Fruit fly (Drosophila melanogaster) whole organism, wandering third instar larva: ENCODE results near the gene AlkB.

Experiments used
- Abd-B ChIP-seq: fragments of >200 bp; optimal IDR thresholded peaks from 2 replicates; lab custom pipeline; 2017; ENCODE audit warnings: missing biosample characterization, missing genetic modification characterization
- CG9705 ChIP-seq: fragments of 200-800 bp; sonication (Bioruptor generic); optimal IDR thresholded peaks from 2 replicates; lab custom pipeline; 2018; ENCODE audit warnings: missing biosample characterization, mild to moderate bottlenecking, missing genetic modification characterization
- CrebA ChIP-seq: fragments of 200-800 bp; sonication (Bioruptor generic); optimal IDR thresholded peaks from 2 replicates; lab custom pipeline; 2016; ENCODE audit warnings: missing biosample characterization, mild to moderate bottlenecking, missing genetic modification characterization, borderline replicate concordance
- Dfd ChIP-seq: fragments of >200 bp; optimal IDR thresholded peaks from 2 replicates; lab custom pipeline; 2017; ENCODE audit warnings: missing biosample characterization, missing genetic modification characterization
- Dif ChIP-seq: fragments of 200-275, 200-300 bp; sonication (Bioruptor generic); optimal IDR thresholded peaks from 2 replicates; lab custom pipeline; 2018; ENCODE audit warnings: missing biosample characterization, missing genetic modification characterization; ENCODE audit not compliant: partially characterized antibody
- HLH106 ChIP-seq: fragments of 200-800 bp; optimal IDR thresholded peaks from 3 replicates; lab custom pipeline; 2019; ENCODE audit warnings: missing biosample characterization, mild to moderate bottlenecking, missing genetic modification characterization, moderate library complexity
- Hnf4 ChIP-seq: fragments of 200-800 bp; sonication (Bioruptor generic); optimal IDR thresholded peaks from 2 replicates; lab custom pipeline; 2016; ENCODE audit warnings: missing biosample characterization, mild to moderate bottlenecking, missing genetic modification characterization
- Hr78 ChIP-seq: fragments of >200 bp; optimal IDR thresholded peaks from 2 replicates; lab custom pipeline; 2017; ENCODE audit warnings: missing biosample characterization, missing genetic modification characterization
- Hr83 ChIP-seq: fragments of 200-300 bp; sonication (Bioruptor generic); optimal IDR thresholded peaks from 2 replicates; lab custom pipeline; 2016; ENCODE audit warnings: missing biosample characterization, mild to moderate bottlenecking, missing genetic modification characterization, moderate library complexity; ENCODE audit not compliant: poor library complexity, severe bottlenecking
- Jra ChIP-seq: sonication (Bioruptor generic); optimal IDR thresholded peaks from 2 replicates; lab custom pipeline; 2016; ENCODE audit warnings: missing biosample characterization, missing genetic modification characterization
- Mio ChIP-seq: sonication (Bioruptor generic); optimal IDR thresholded peaks from 2 replicates; lab custom pipeline; 2016; ENCODE audit warnings: missing biosample characterization, missing genetic modification characterization
- Myc ChIP-seq: fragments of >200 bp; optimal IDR thresholded peaks from 2 replicates; lab custom pipeline; 2017
- N ChIP-seq: fragments of >200 bp; optimal IDR thresholded peaks from 2 replicates; lab custom pipeline; 2018; ENCODE audit warnings: missing biosample characterization, missing external identifiers, missing genetic modification characterization
- OdsH ChIP-seq: fragments of 200-800 bp; sonication (Bioruptor generic); optimal IDR thresholded peaks from 2 replicates; lab custom pipeline; 2016; ENCODE audit warnings: missing biosample characterization, mild to moderate bottlenecking, missing genetic modification characterization
- Rel ChIP-seq, 2 experiments: fragments of 200-800 bp; sonication (Bioruptor generic) in 1 of 2; optimal IDR thresholded peaks; 2 replicates in 1 of 2; 3 replicates in 1 of 2; lab custom pipeline; 2016 to 2019; ENCODE audit warnings: mild to moderate bottlenecking in 2 of 2, missing biosample characterization in 2 of 2, missing genetic modification characterization in 2 of 2, moderate library complexity in 1 of 2
- Vsx2 ChIP-seq: fragments of 200-300, 225-300 bp; sonication (Bioruptor generic); optimal IDR thresholded peaks from 2 replicates; lab custom pipeline; 2018; ENCODE audit warnings: missing biosample characterization, missing genetic modification characterization; ENCODE audit not compliant: partially characterized antibody
- br ChIP-seq: fragments of 200-800 bp; sonication (Bioruptor generic); optimal IDR thresholded peaks from 2 replicates; lab custom pipeline; 2016; ENCODE audit warnings: missing biosample characterization, missing genetic modification characterization
- brk ChIP-seq: fragments of 200-800 bp; sonication (Bioruptor generic); optimal IDR thresholded peaks from 2 replicates; lab custom pipeline; 2016; ENCODE audit warnings: missing biosample characterization, mild to moderate bottlenecking, missing genetic modification characterization
- dl ChIP-seq, 2 experiments: fragments of 175-275, 200-275 bp in 1 of 2; fragments of 200-275 bp in 1 of 2; sonication (Bioruptor generic); optimal IDR thresholded peaks; lab custom pipeline; 2018; ENCODE audit warnings: mild to moderate bottlenecking in 2 of 2, missing biosample characterization in 2 of 2, missing genetic modification characterization in 2 of 2, moderate library complexity in 2 of 2; ENCODE audit not compliant: partially characterized antibody in 2 of 2, insufficient read depth in 1 of 2
- dmrt93B ChIP-seq: fragments of 200-800 bp; sonication (Bioruptor generic); optimal IDR thresholded peaks from 2 replicates; lab custom pipeline; 2018; ENCODE audit warnings: missing biosample characterization, mild to moderate bottlenecking, missing genetic modification characterization
- dsf ChIP-seq: sonication (Bioruptor generic); optimal IDR thresholded peaks from 2 replicates; lab custom pipeline; 2016; ENCODE audit warnings: missing biosample characterization, missing genetic modification characterization, borderline replicate concordance
- foxo ChIP-seq, 2 experiments: fragments of 200-800 bp; sonication (Bioruptor generic); optimal IDR thresholded peaks; 2 replicates in 1 of 2; 3 replicates in 1 of 2; lab custom pipeline; 2016 to 2017; ENCODE audit warnings: missing biosample characterization in 2 of 2, missing genetic modification characterization in 2 of 2
- fru ChIP-seq: fragments of 200-800 bp; sonication (Bioruptor generic); optimal IDR thresholded peaks from 3 replicates; lab custom pipeline; 2016; ENCODE audit warnings: missing biosample characterization, mild to moderate bottlenecking, missing genetic modification characterization
- h ChIP-seq: fragments of 200-800 bp; sonication (Bioruptor generic); optimal IDR thresholded peaks from 3 replicates; lab custom pipeline; 2016; ENCODE audit warnings: missing biosample characterization, mild to moderate bottlenecking, missing genetic modification characterization
- jim ChIP-seq: fragments of 175-275, 200-325 bp; sonication (Bioruptor generic); optimal IDR thresholded peaks from 2 replicates; lab custom pipeline; 2016; ENCODE audit warnings: missing biosample characterization, mild to moderate bottlenecking, missing genetic modification characterization
- lola ChIP-seq: fragments of >200 bp; optimal IDR thresholded peaks from 2 replicates; lab custom pipeline; 2017; ENCODE audit warnings: missing biosample characterization, missing genetic modification characterization
- pan ChIP-seq: fragments of >200 bp; optimal IDR thresholded peaks from 2 replicates; lab custom pipeline; 2017
- psq ChIP-seq: fragments of 200-800 bp; sonication (Bioruptor generic); optimal IDR thresholded peaks from 3 replicates; lab custom pipeline; 2017; ENCODE audit warnings: missing biosample characterization, mild to moderate bottlenecking, missing genetic modification characterization, moderate library complexity
- rgr ChIP-seq: fragments of 200-800 bp; sonication (Bioruptor generic); optimal IDR thresholded peaks from 3 replicates; lab custom pipeline; 2016; ENCODE audit warnings: missing biosample characterization, mild to moderate bottlenecking, missing genetic modification characterization
- sage ChIP-seq: fragments of 200-800 bp; sonication (Bioruptor generic); optimal IDR thresholded peaks from 2 replicates; lab custom pipeline; 2016; ENCODE audit warnings: missing biosample characterization, mild to moderate bottlenecking, missing genetic modification characterization
- sv ChIP-seq: fragments of 200-800 bp; sonication (Bioruptor generic); optimal IDR thresholded peaks from 3 replicates; lab custom pipeline; 2016; ENCODE audit warnings: missing biosample characterization, missing genetic modification characterization
- tai ChIP-seq: sonication (Bioruptor generic); optimal IDR thresholded peaks from 2 replicates; lab custom pipeline; 2016; ENCODE audit warnings: missing biosample characterization, missing genetic modification characterization
- usp ChIP-seq: fragments of >200 bp; optimal IDR thresholded peaks from 2 replicates; lab custom pipeline; 2017; ENCODE audit warnings: missing biosample characterization, missing genetic modification characterization
- woc ChIP-seq: sonication (Bioruptor generic); optimal IDR thresholded peaks from 2 replicates; lab custom pipeline; 2016; ENCODE audit warnings: missing biosample characterization, mild to moderate bottlenecking, missing genetic modification characterization

AlkB gene

dm6 chrX:15834594-15835236 is 24.6 kb downstream of the AlkB start (continued):
- TF ChIP-seq psq (GFP tag; lab: Kevin White, UChicago) (no peak), rgr (GFP tag; lab: Kevin White, UChicago) (no peak), N (GFP tag; lab: Kevin White, UChicago) (peak; percentile 26)
- TF ChIP-seq, all 38 proteins: peak for 12

DNA sequence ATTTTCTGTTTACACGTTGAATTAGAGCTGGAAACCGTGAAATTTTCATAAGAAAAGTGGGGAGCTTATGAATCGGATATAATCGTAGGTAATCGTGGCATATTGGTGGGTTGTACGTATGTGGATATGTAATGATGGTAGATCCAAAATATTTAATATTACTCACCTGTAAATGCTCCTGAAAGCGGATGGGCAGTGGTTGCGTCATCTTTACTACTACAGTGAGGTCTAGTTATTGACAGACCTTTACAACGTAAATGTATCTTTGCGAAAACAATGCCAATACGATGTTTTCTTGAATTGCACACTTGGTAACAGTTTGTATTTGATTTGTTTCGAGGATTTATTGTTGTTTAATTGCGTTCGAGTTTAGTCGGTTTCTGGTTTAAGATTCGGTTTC is 25.3 kb downstream of the AlkB start:
- TF ChIP-seq pan (lab: Kevin White, UChicago) = no peak
- TF ChIP-seq Hr83 (GFP tag; lab: Kevin White, UChicago) = no peak
- no peak for TF ChIP-seq br
- TF ChIP-seq Abd-B (GFP tag; lab: Kevin White, UChicago) = no peak
- TF ChIP-seq h = no peak
- no peak for TF ChIP-seq rgr (GFP tag; lab: Kevin White, UChicago)
- TF ChIP-seq usp = no peak
- TF ChIP-seq Rel (GFP tag; optimal IDR thresholded peaks at IDR 0.05; lab: Kevin White, UChicago) = no peak
- TF ChIP-seq Rel (tag; optimal IDR thresholded peaks at IDR 0.05; lab: Kevin White, UChicago) = no peak
- no peak for TF ChIP-seq Hnf4 (GFP tag; lab: Kevin White, UChicago)
- no peak for TF ChIP-seq dsf (GFP tag; lab: Kevin White, UChicago)
- no peak for TF ChIP-seq brk (GFP tag; lab: Kevin White, UChicago)
- no peak for TF ChIP-seq CrebA (GFP tag; lab: Kevin White, UChicago)
- TF ChIP-seq dl (GFP tag; optimal IDR thresholded peaks at IDR 0.05; lab: Kevin White, UChicago; ENCODE audit: insufficient read depth in 1 of 2, partially characterized antibody in 2 of 2) = no peak
- TF ChIP-seq dmrt93B (GFP tag; lab: Kevin White, UChicago) = no peak
- no peak for TF ChIP-seq fru (GFP tag; lab: Kevin White, UChicago)
- no peak for TF ChIP-seq Hr78 (GFP tag; lab: Kevin White, UChicago)
- no peak for TF ChIP-seq Dfd (GFP tag; lab: Kevin White, UChicago)
- no peak for TF ChIP-seq jim (GFP tag; lab: Kevin White, UChicago)
- no peak for TF ChIP-seq HLH106 (tag; lab: Kevin White, UChicago)
- TF ChIP-seq, all 38 proteins: peak for 0

DNA sequence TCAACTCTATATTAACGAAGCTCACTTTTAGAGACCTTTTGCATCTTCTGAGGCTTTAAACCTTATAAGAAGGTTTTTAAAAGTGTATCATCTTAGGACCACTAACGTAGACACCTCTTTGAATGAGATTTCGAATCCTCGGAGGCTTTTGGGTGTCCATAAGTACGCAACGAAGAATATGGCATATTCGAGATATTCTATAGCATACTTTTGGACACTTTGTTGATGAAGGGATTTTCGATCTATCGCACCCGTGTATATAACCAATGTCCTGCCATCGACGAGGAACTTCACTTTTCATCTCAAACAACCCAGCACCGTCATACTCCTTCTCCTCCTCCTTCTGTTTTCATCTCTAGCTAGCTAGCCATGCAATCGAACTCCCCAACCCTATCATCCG is 36.9 kb downstream of the AlkB start:
- TF ChIP-seq lola (GFP tag; lab: Kevin White, UChicago) (no peak), usp (no peak), sv (no peak), CG9705 (GFP tag; lab: Kevin White, UChicago) (no peak), Myc (lab: Kevin White, UChicago) (no peak), woc (GFP tag; lab: Kevin White, UChicago) (no peak), Vsx2 (GFP tag; lab: Kevin White, UChicago) (no peak), rgr (GFP tag; lab: Kevin White, UChicago) (no peak), Abd-B (GFP tag; lab: Kevin White, UChicago) (no peak), OdsH (GFP tag; lab: Kevin White, UChicago) (no peak), sage (no peak), N (GFP tag; lab: Kevin White, UChicago) (no peak), psq (GFP tag; lab: Kevin White, UChicago) (no peak), Rel (GFP tag; optimal IDR thresholded peaks at IDR 0.05; lab: Kevin White, UChicago) (no peak), Rel (tag; optimal IDR thresholded peaks at IDR 0.05; lab: Kevin White, UChicago) (no peak), jim (GFP tag; lab: Kevin White, UChicago) (no peak), Dif (GFP tag; lab: Kevin White, UChicago) (no peak), tai (GFP tag; lab: Kevin White, UChicago) (no peak)

- TF ChIP-seq dsf (GFP tag; lab: Kevin White, UChicago) = no peak
- no peak for TF ChIP-seq br
- no peak for TF ChIP-seq Jra (GFP tag; lab: Kevin White, UChicago)
- TF ChIP-seq fru (GFP tag; lab: Kevin White, UChicago) = no peak
- TF ChIP-seq Mio (GFP tag; lab: Kevin White, UChicago) = no peak
- peak; percentile 34 for TF ChIP-seq woc (GFP tag; lab: Kevin White, UChicago)
- TF ChIP-seq foxo (GFP tag; optimal IDR thresholded peaks at IDR 0.05; lab: Kevin White, UChicago) = peak in 1 of 2 experiments; percentile 20
- no peak for TF ChIP-seq Hr83 (GFP tag; lab: Kevin White, UChicago)
- peak; percentile 5 for TF ChIP-seq HLH106 (tag; lab: Kevin White, UChicago)
- no peak for TF ChIP-seq lola (GFP tag; lab: Kevin White, UChicago)
- TF ChIP-seq tai (GFP tag; lab: Kevin White, UChicago) = no peak
These were observed 40.6 kb downstream of the AlkB start for dm6 chrX:15818608-15819184.
